Worm (Caenorhabditis elegans) whole organism, mixed stage, embryonic: ENCODE measurements around the gene T21C9.9.

Source experiments
- lin-13 ChIP-seq: fragments of 150-350 bp; optimal IDR thresholded peaks from 2 replicates; lab custom pipeline; 2014; ENCODE audit warnings: missing biosample characterization, missing genetic modification characterization
- nhr-2 ChIP-seq: fragments of 150-350 bp; optimal IDR thresholded peaks from 2 replicates; lab custom pipeline; 2014; ENCODE audit warnings: missing biosample characterization, missing genetic modification characterization
- nhr-28 ChIP-seq: fragments of 150-350 bp; optimal IDR thresholded peaks from 2 replicates; lab custom pipeline; 2014; ENCODE audit warnings: missing biosample characterization, missing genetic modification characterization
- pha-4 ChIP-seq: fragments of 150-350 bp; optimal IDR thresholded peaks from 2 replicates; lab custom pipeline; 2018; ENCODE audit warnings: missing biosample characterization, missing genetic modification reagents, missing genetic modification characterization
- unc-39 ChIP-seq: fragments of 150-350 bp; optimal IDR thresholded peaks from 2 replicates; lab custom pipeline; 2014; ENCODE audit warnings: missing biosample characterization, missing genetic modification characterization
- unc-62 ChIP-seq: fragments of 150-350 bp; optimal IDR thresholded peaks from 2 replicates; lab custom pipeline; 2014; ENCODE audit warnings: missing biosample characterization, missing genetic modification reagents, missing genetic modification characterization
- ztf-11 ChIP-seq: fragments of 150-350 bp; optimal IDR thresholded peaks from 2 replicates; lab custom pipeline; 2014; ENCODE audit warnings: missing biosample characterization, missing genetic modification characterization

DNA sequence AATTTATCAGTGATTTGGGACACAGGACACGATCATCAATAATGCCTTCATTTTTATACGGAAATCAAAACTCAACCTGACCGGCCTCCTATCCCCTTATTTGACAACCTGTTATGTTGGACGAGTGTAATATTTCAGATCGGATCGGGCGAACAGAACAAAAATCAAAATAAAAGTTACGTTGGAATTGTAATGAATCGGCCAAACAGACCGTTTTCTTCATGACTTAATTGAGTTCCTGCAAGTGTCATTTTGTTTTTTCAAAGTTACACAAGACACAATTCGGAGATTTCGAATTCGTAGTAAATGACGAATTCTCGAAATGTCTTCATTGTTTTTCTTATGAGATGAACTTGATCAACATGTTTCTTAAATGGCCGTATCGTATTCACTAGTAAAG is 37.1 kb downstream of the T21C9.9 start, which contains the start of gene F32G8.3:
- TF ChIP-seq pha-4 (tag; lab: Kevin White, UChicago) (no peak), unc-39 (tag; lab: Kevin White, UChicago) (no peak), nhr-28 (tag; lab: Kevin White, UChicago) (no peak), unc-62 (GFP tag; lab: Kevin White, UChicago) (no peak), lin-13 (tag; lab: Kevin White, UChicago) (no peak), nhr-2 (tag; lab: Kevin White, UChicago) (no peak), ztf-11 (tag; lab: Kevin White, UChicago) (no peak)
